Fruit fly (Drosophila melanogaster) S2 (cell line): ENCODE measurements around the gene Nt5a.

ENCODE experiments used
- CG8478 ChIP-seq: fragments of >200 bp; optimal IDR thresholded peaks from 2 replicates; lab custom pipeline; 2018
- CTCF ChIP-seq, 2 experiments: fragments of >200 bp; optimal IDR thresholded peaks; 2 replicates each; lab custom pipeline; 2018

- no peak for TF ChIP-seq CG8478
- TF ChIP-seq CTCF (optimal IDR thresholded peaks at IDR 0.05; lab: Kevin White, UChicago) = no peak
Measured at dm6 chr3L:1318241-1318640, 11.0 kb upstream of the Nt5a start, which contains the start of gene Myo61F.
